Fruit fly (Drosophila melanogaster): ENCODE data around the gene Nup205.

The Nup205 gene

dm6 chrX:19850503-19851094 lies 1.4 kb upstream of the Nup205 start (continued):
- TF ChIP-seq CG7745 (tag; optimal IDR thresholded peaks at IDR 0.05): peak; percentile 58
- peak; percentile 10 for TF ChIP-seq CG6765 (GFP tag; optimal IDR thresholded peaks at IDR 0.05)
- no peak for TF ChIP-seq vnd (GFP tag; IDR thresholded peaks at IDR 0.05; ENCODE audit: partially characterized antibody)
- peak; percentile 78 for TF ChIP-seq CG13123 (GFP tag; optimal IDR thresholded peaks at IDR 0.05)
- no peak for TF ChIP-seq schlank (tag; optimal IDR thresholded peaks at IDR 0.05)
- peak; percentile 93 for TF ChIP-seq pum (GFP tag; optimal IDR thresholded peaks at IDR 0.05)
- peak; percentile 68 for TF ChIP-seq CG8924 (tag; optimal IDR thresholded peaks at IDR 0.05)
- peak; percentile 70 for TF ChIP-seq tup (GFP tag; optimal IDR thresholded peaks at IDR 0.05)
- no peak for TF ChIP-seq CG15011 (GFP tag; optimal IDR thresholded peaks at IDR 0.05)
- TF ChIP-seq CG32772 (GFP tag; IDR thresholded peaks at IDR 0.05): peak; percentile 87
- TF ChIP-seq bbx (GFP tag; IDR thresholded peaks at IDR 0.05; ENCODE audit: partially characterized antibody): no peak
- peak; percentile 74; the same call in 2 of the 3 replicates for TF ChIP-seq so (GFP tag; IDR thresholded peaks at IDR 0.05)
- TF ChIP-seq sug (tag; optimal IDR thresholded peaks at IDR 0.05): no peak
- peak; percentile 85 for TF ChIP-seq salm (tag; optimal IDR thresholded peaks at IDR 0.05)
- peak; percentile 87 for TF ChIP-seq Max (GFP tag; optimal IDR thresholded peaks at IDR 0.05)
- peak; percentile 72 for TF ChIP-seq CG12299 (tag; optimal IDR thresholded peaks at IDR 0.05)
- peak; percentile 97 for TF ChIP-seq gem (tag; optimal IDR thresholded peaks at IDR 0.05)
- TF ChIP-seq CG1024 (GFP tag; IDR thresholded peaks at IDR 0.05): peak; percentile 87
- no peak for TF ChIP-seq Vsx1 (GFP tag; optimal IDR thresholded peaks at IDR 0.05)
- peak; percentile 88 for TF ChIP-seq CG15601 (tag; optimal IDR thresholded peaks at IDR 0.05)
- peak; percentile 94 for TF ChIP-seq CG4424 (GFP tag; optimal IDR thresholded peaks at IDR 0.05)
- no peak for TF ChIP-seq tio (GFP tag; optimal IDR thresholded peaks at IDR 0.05)
- no peak for TF ChIP-seq Opbp (GFP tag; IDR thresholded peaks at IDR 0.05; ENCODE audit: partially characterized antibody)
- TF ChIP-seq Rfx (GFP tag; IDR thresholded peaks at IDR 0.05): peak; percentile 71
- TF ChIP-seq YL-1 (GFP tag; optimal IDR thresholded peaks at IDR 0.05): peak; percentile 54
- TF ChIP-seq jumu (GFP tag; optimal IDR thresholded peaks at IDR 0.05): peak; percentile 90
- TF ChIP-seq CG6254 (GFP tag; optimal IDR thresholded peaks at IDR 0.05): peak; percentile 90
- peak; percentile 95 for TF ChIP-seq CG4820 (GFP tag; optimal IDR thresholded peaks at IDR 0.05)
- peak; percentile 95 for TF ChIP-seq phol (tag; optimal IDR thresholded peaks at IDR 0.05)
- TF ChIP-seq CG6813 (GFP tag; optimal IDR thresholded peaks at IDR 0.05): peak; percentile 89
- TF ChIP-seq Deaf1 (tag; optimal IDR thresholded peaks at IDR 0.05): no peak
- peak; percentile 72 for TF ChIP-seq CG11093 (GFP tag; IDR thresholded peaks at IDR 0.05)
- TF ChIP-seq ssp (GFP tag; IDR thresholded peaks at IDR 0.05): peak; percentile 75
- TF ChIP-seq C15 (GFP tag; IDR thresholded peaks at IDR 0.05): no peak; the same call in 2 of the 3 replicates
- no peak for TF ChIP-seq ham (GFP tag; IDR thresholded peaks at IDR 0.05)
- no peak for TF ChIP-seq Hey (tag; optimal IDR thresholded peaks at IDR 0.05)
- TF ChIP-seq CG9817 (tag; optimal IDR thresholded peaks at IDR 0.05): peak; percentile 68
- TF ChIP-seq gce (GFP tag; IDR thresholded peaks at IDR 0.05): peak; percentile 77
- peak; percentile 70 for TF ChIP-seq CG8281 (tag; optimal IDR thresholded peaks at IDR 0.05)
- TF ChIP-seq her (GFP tag; optimal IDR thresholded peaks at IDR 0.05): peak; percentile 83
- TF ChIP-seq HLH4C (GFP tag; IDR thresholded peaks at IDR 0.05; ENCODE audit: partially characterized antibody): no peak
- TF ChIP-seq Ptx1 (GFP tag; IDR thresholded peaks at IDR 0.05): peak; percentile 86
- no peak for TF ChIP-seq CG34224 (GFP tag; IDR thresholded peaks at IDR 0.05; ENCODE audit: partially characterized antibody)
- TF ChIP-seq chinmo (GFP tag; IDR thresholded peaks at IDR 0.05; ENCODE audit: partially characterized antibody): no peak
- peak; percentile 79 for TF ChIP-seq Lhr (GFP tag; optimal IDR thresholded peaks at IDR 0.05)
- TF ChIP-seq CG11398 (GFP tag; optimal IDR thresholded peaks at IDR 0.05): peak; percentile 88
- peak; percentile 74 for TF ChIP-seq CG3163 (GFP tag; optimal IDR thresholded peaks at IDR 0.05)
- peak; percentile 93 for TF ChIP-seq CG7839 (tag; optimal IDR thresholded peaks at IDR 0.05)
- peak; percentile 75 for TF ChIP-seq CG17802 (tag; optimal IDR thresholded peaks at IDR 0.05)

All from whole organism, embryonic.